Fruit fly (Drosophila melanogaster) whole organism, pupa: ENCODE data around the gene FoxL1.

Experiments used
- CG10348 ChIP-seq: fragments of 200-800 bp; sonication (Bioruptor generic); IDR thresholded peaks from 2 replicates; pipeline ENCODE4 v1.3.6; 2022; ENCODE audit warnings: missing biosample characterization, missing genetic modification characterization
- CG12605 ChIP-seq: fragments of 200-800 bp; sonication (Bioruptor generic); IDR thresholded peaks from 2 replicates; pipeline ENCODE4 v1.3.6; 2022; ENCODE audit warnings: missing biosample characterization, missing genetic modification characterization
- CG13204 ChIP-seq: fragments of 200-800 bp; sonication (Bioruptor generic); optimal IDR thresholded peaks from 2 replicates; lab custom pipeline; 2018; ENCODE audit warnings: missing biosample characterization, mild to moderate bottlenecking, missing genetic modification characterization, moderate library complexity
- CG14655 ChIP-seq: fragments of 200-800 bp; sonication (Bioruptor generic); optimal IDR thresholded peaks from 3 replicates; lab custom pipeline; 2017; ENCODE audit warnings: mild to moderate bottlenecking, missing biosample characterization, missing genetic modification reagents, missing genetic modification characterization
- CG15710 ChIP-seq: fragments of 200-800 bp; sonication (Bioruptor generic); optimal IDR thresholded peaks from 2 replicates; lab custom pipeline; 2018; ENCODE audit warnings: missing biosample characterization, mild to moderate bottlenecking, missing genetic modification characterization, moderate library complexity
- CG17806 ChIP-seq: fragments of 200-800 bp; sonication (Bioruptor generic); optimal IDR thresholded peaks from 2 replicates; lab custom pipeline; 2018; ENCODE audit warnings: missing biosample characterization, mild to moderate bottlenecking, missing genetic modification characterization, moderate library complexity
- CG32121 ChIP-seq: fragments of 200-800 bp; sonication (Bioruptor generic); IDR thresholded peaks from 2 replicates; pipeline ENCODE4 v1.3.6; 2022; ENCODE audit warnings: missing biosample characterization, missing genetic modification characterization
- CG34367 ChIP-seq: fragments of 200-800 bp; sonication (Bioruptor generic); optimal IDR thresholded peaks from 2 replicates; lab custom pipeline; 2018; ENCODE audit warnings: missing biosample characterization, mild to moderate bottlenecking, missing genetic modification characterization
- CG4496 ChIP-seq: fragments of 200-800 bp; sonication (Bioruptor generic); IDR thresholded peaks from 3 replicates; pipeline ENCODE4 v1.3.6; 2022; ENCODE audit warnings: missing biosample characterization, missing genetic modification characterization
- CG8159 ChIP-seq: fragments of 200-800 bp; sonication (Bioruptor generic); optimal IDR thresholded peaks from 3 replicates; lab custom pipeline; 2018; ENCODE audit warnings: missing biosample characterization, mild to moderate bottlenecking, missing genetic modification characterization, moderate library complexity
- CG8301 ChIP-seq: fragments of 200-800 bp; sonication (Bioruptor generic); optimal IDR thresholded peaks from 2 replicates; lab custom pipeline; 2018; ENCODE audit warnings: missing biosample characterization, mild to moderate bottlenecking, missing genetic modification characterization
- CG9948 ChIP-seq: fragments of 200-800 bp; sonication (Bioruptor generic); optimal IDR thresholded peaks from 2 replicates; lab custom pipeline; 2018; ENCODE audit warnings: missing biosample characterization, mild to moderate bottlenecking, missing genetic modification characterization, moderate library complexity
- D1 ChIP-seq: fragments of 200-800 bp; sonication (Bioruptor generic); optimal IDR thresholded peaks from 2 replicates; lab custom pipeline; 2018; ENCODE audit warnings: missing biosample characterization, mild to moderate bottlenecking, missing genetic modification characterization, moderate library complexity
- EcR ChIP-seq: fragments of 200-800 bp; sonication (Bioruptor generic); optimal IDR thresholded peaks from 3 replicates; lab custom pipeline; 2019; ENCODE audit warnings: missing biosample characterization, missing genetic modification characterization, mild to moderate bottlenecking, moderate library complexity, missing genetic modification reagents
- Ets98B ChIP-seq: fragments of 200-800 bp; sonication (Bioruptor generic); IDR thresholded peaks from 2 replicates; pipeline ENCODE4 v1.3.6; 2022; ENCODE audit warnings: missing biosample characterization, missing genetic modification characterization
- Pif1A ChIP-seq: fragments of 200-800 bp; sonication (Bioruptor generic); optimal IDR thresholded peaks from 3 replicates; lab custom pipeline; 2016; ENCODE audit warnings: missing biosample characterization, missing genetic modification characterization
- Pif1B ChIP-seq: fragments of 200-800 bp; sonication (Bioruptor generic); optimal IDR thresholded peaks from 3 replicates; lab custom pipeline; 2016; ENCODE audit warnings: missing biosample characterization, missing genetic modification characterization
- Snoo ChIP-seq: fragments of 200-800 bp; sonication (Bioruptor generic); optimal IDR thresholded peaks from 3 replicates; lab custom pipeline; 2017; ENCODE audit warnings: missing biosample characterization, mild to moderate bottlenecking, missing genetic modification characterization, inconsistent platforms
- fd96Ca ChIP-seq: fragments of 200-800 bp; sonication (Bioruptor generic); IDR thresholded peaks from 3 replicates; pipeline ENCODE4 v1.3.6; 2022; ENCODE audit warnings: missing biosample characterization, missing genetic modification characterization
- gl ChIP-seq: fragments of 200-800 bp; sonication (Bioruptor generic); optimal IDR thresholded peaks from 2 replicates; lab custom pipeline; 2018; ENCODE audit warnings: missing biosample characterization, mild to moderate bottlenecking, missing genetic modification characterization
- rn ChIP-seq: fragments of 200-800 bp; sonication (Bioruptor generic); IDR thresholded peaks from 2 replicates; pipeline ENCODE4 v1.3.6; 2022; ENCODE audit warnings: missing biosample characterization, missing genetic modification characterization

Gene FoxL1

dm6 chr3L:4016754-4017153, 1.9 kb upstream of the FoxL1 start:
- peak; percentile 58; the same call in 1 of the 3 replicates for TF ChIP-seq fd96Ca
- TF ChIP-seq Pif1B (GFP tag; lab: Kevin White, UChicago), result no peak
- no peak for TF ChIP-seq gl (tag; lab: Kevin White, UChicago)
- TF ChIP-seq EcR (GFP tag; lab: Kevin White, UChicago), result no peak
- TF ChIP-seq CG34367 (tag; lab: Kevin White, UChicago), result peak; percentile 1
- TF ChIP-seq CG10348, result no peak
- no peak for TF ChIP-seq D1 (tag; lab: Kevin White, UChicago)
- TF ChIP-seq CG8159 (tag; lab: Kevin White, UChicago), result peak; percentile 24
- TF ChIP-seq CG32121 (GFP tag; lab: Robert Waterston, UW), result no peak
- no peak for TF ChIP-seq rn
- TF ChIP-seq CG8301 (tag; lab: Kevin White, UChicago), result peak; percentile 24
- peak; percentile 29 for TF ChIP-seq CG15710 (tag; lab: Kevin White, UChicago)
- TF ChIP-seq CG12605 (GFP tag; lab: Robert Waterston, UW), result peak; percentile 26; the same call in 1 of the 2 replicates
- peak; percentile 52 for TF ChIP-seq CG14655
- TF ChIP-seq CG4496 (GFP tag; lab: Robert Waterston, UW), result no peak; the same call in 1 of the 3 replicates
- TF ChIP-seq Pif1A, result no peak
- peak; percentile 58 for TF ChIP-seq Ets98B (GFP tag; lab: Robert Waterston, UW)
- TF ChIP-seq CG9948 (tag; lab: Kevin White, UChicago), result peak; percentile 21
- peak; percentile 16 for TF ChIP-seq CG17806
- no peak for TF ChIP-seq CG13204 (GFP tag; lab: Kevin White, UChicago)
- TF ChIP-seq Snoo (tag; lab: Kevin White, UChicago), result no peak

- no peak for TF ChIP-seq CG13204 (GFP tag; lab: Kevin White, UChicago)
- no peak for TF ChIP-seq Pif1A
- TF ChIP-seq CG32121 (GFP tag; lab: Robert Waterston, UW), result no peak
- TF ChIP-seq CG14655, result no peak
- TF ChIP-seq CG12605 (GFP tag; lab: Robert Waterston, UW), result no peak
- TF ChIP-seq Ets98B (GFP tag; lab: Robert Waterston, UW), result no peak
- TF ChIP-seq gl (tag; lab: Kevin White, UChicago), result no peak
- TF ChIP-seq CG4496 (GFP tag; lab: Robert Waterston, UW), result no peak
- TF ChIP-seq Snoo (tag; lab: Kevin White, UChicago), result no peak
Observed at dm6 chr3L:4021260-4021831, 2.7 kb downstream of the FoxL1 start, which contains the start of gene Mul1. Mul1 (plus strand) TSS chr3L:4021457.

dm6 chr3L:4024464-4024863, 5.8 kb downstream of the FoxL1 start:
- TF ChIP-seq CG10348, result no peak

- no peak for TF ChIP-seq CG12605 (GFP tag; lab: Robert Waterston, UW)
- no peak for TF ChIP-seq CG10348
- no peak for TF ChIP-seq fd96Ca
- TF ChIP-seq gl (tag; lab: Kevin White, UChicago), result no peak
- TF ChIP-seq Snoo (tag; lab: Kevin White, UChicago), result no peak
- TF ChIP-seq CG17806, result no peak
- no peak for TF ChIP-seq Pif1A
- TF ChIP-seq Pif1B (GFP tag; lab: Kevin White, UChicago), result no peak
- TF ChIP-seq CG8301 (tag; lab: Kevin White, UChicago), result no peak
- no peak for TF ChIP-seq D1 (tag; lab: Kevin White, UChicago)
- no peak for TF ChIP-seq CG34367 (tag; lab: Kevin White, UChicago)
- TF ChIP-seq CG8159 (tag; lab: Kevin White, UChicago), result no peak
- TF ChIP-seq CG15710 (tag; lab: Kevin White, UChicago), result no peak
- TF ChIP-seq CG14655, result no peak
- TF ChIP-seq EcR (GFP tag; lab: Kevin White, UChicago), result no peak
- TF ChIP-seq CG13204 (GFP tag; lab: Kevin White, UChicago), result no peak
- TF ChIP-seq Ets98B (GFP tag; lab: Robert Waterston, UW), result no peak
- TF ChIP-seq CG4496 (GFP tag; lab: Robert Waterston, UW), result no peak
Observed at dm6 chr3L:4025738-4026505, 7.2 kb downstream of the FoxL1 start, which contains the start of gene CG11594. CG11594 (minus strand) TSS chr3L:4026011.

DNA sequence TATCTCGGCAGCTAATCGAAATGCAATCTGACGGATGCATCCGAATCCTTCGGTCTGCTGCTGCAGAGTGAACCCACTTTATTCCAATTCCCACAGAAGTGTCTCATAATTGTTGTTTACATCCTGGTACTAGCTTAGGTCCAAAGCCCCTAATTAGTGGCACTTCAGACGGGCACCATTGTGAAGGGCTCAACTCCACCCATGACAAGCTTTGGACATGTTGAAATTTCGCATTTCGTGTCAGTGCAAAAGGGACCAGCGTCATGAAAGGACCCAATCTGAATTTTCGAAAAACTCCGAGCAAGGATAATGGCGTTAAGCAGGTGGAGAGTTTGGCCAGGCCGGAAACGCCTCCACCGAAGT, 7.8 kb downstream of the FoxL1 start, which contains the start of gene Gr64a:
TSS of gene Gr64a (plus strand) at position 264 of the 363 bp plus-strand sequence.
- TF ChIP-seq CG17806 (no peak), CG10348 (no peak), CG34367 (tag; lab: Kevin White, UChicago) (no peak), CG15710 (tag; lab: Kevin White, UChicago) (no peak), CG8159 (tag; lab: Kevin White, UChicago) (no peak), CG14655 (no peak), fd96Ca (no peak), rn (no peak), CG9948 (tag; lab: Kevin White, UChicago) (no peak), CG32121 (GFP tag; lab: Robert Waterston, UW) (no peak), Ets98B (GFP tag; lab: Robert Waterston, UW) (no peak), CG8301 (tag; lab: Kevin White, UChicago) (no peak)

DNA sequence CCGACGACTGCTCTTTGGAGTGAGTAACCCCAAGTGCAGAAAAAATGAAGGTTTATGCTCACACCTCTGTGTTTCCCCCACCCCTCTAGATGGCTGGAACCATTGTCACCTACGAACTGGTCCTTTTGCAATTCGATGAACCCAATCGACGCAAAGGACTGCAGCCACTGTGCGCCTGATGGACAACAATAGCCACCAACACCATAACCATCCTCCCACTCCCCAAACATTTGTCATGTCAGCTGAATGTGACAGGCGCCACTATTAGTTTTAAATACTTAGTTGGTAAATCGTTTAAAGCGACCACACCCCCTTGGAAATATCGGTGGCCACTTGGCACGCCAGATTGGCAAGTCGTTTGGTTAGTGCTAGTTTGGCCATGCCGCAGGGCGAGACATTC, 9.6 kb downstream of the FoxL1 start, which contains the start of the genes Gr64b and Gr64c:
TSS of gene Gr64b (plus strand) at position 301 of the 400 bp plus-strand sequence.
TSS of gene Gr64c (plus strand) at position 301 of the 400 bp plus-strand sequence.
- TF ChIP-seq CG15710 (tag; lab: Kevin White, UChicago) (no peak), EcR (GFP tag; lab: Kevin White, UChicago) (no peak), CG4496 (GFP tag; lab: Robert Waterston, UW) (no peak), Snoo (tag; lab: Kevin White, UChicago) (no peak), CG10348 (no peak), CG17806 (no peak), rn (no peak), gl (tag; lab: Kevin White, UChicago) (no peak), D1 (tag; lab: Kevin White, UChicago) (no peak), fd96Ca (no peak), Pif1A (no peak), CG9948 (tag; lab: Kevin White, UChicago) (no peak), CG32121 (GFP tag; lab: Robert Waterston, UW) (no peak), Pif1B (GFP tag; lab: Kevin White, UChicago) (no peak), CG12605 (GFP tag; lab: Robert Waterston, UW) (no peak), CG34367 (tag; lab: Kevin White, UChicago) (no peak)
